Worm (Caenorhabditis elegans) whole organism, L4 larva: ENCODE measurements around the gene str-170.

Experiments used
- F44E2.7 ChIP-seq: fragments of 200-800 bp; sonication (Bioruptor generic); IDR thresholded peaks from 2 replicates; pipeline ENCODE4 v2.1.2; 2022; ENCODE audit warnings: missing genetic modification characterization, missing compliant biosample characterization
- nhr-237 ChIP-seq: sonication (generic microtip); optimal IDR thresholded peaks from 2 replicates; lab custom pipeline; 2017; ENCODE audit warnings: missing biosample characterization, missing genetic modification characterization
- pha-4 ChIP-seq, 2 experiments: fragments of 150-350 bp in 1 of 2; fragments of 200-800 bp in 1 of 2; sonication (Bioruptor generic) in 1 of 2; IDR thresholded peaks in 1 of 2; optimal IDR thresholded peaks in 1 of 2; 2 replicates each; pipeline versions ENCODE4 v1.3.6 to Lab custom; 2014 to 2022; ENCODE audit warnings: missing genetic modification characterization in 2 of 2, missing genetic modification reagents in 2 of 2, missing biosample characterization in 1 of 2, missing compliant biosample characterization in 1 of 2
- zag-1 ChIP-seq: fragments of 150-350 bp; optimal IDR thresholded peaks from 2 replicates; lab custom pipeline; 2014; ENCODE audit warnings: missing biosample characterization, missing genetic modification characterization

DNA sequence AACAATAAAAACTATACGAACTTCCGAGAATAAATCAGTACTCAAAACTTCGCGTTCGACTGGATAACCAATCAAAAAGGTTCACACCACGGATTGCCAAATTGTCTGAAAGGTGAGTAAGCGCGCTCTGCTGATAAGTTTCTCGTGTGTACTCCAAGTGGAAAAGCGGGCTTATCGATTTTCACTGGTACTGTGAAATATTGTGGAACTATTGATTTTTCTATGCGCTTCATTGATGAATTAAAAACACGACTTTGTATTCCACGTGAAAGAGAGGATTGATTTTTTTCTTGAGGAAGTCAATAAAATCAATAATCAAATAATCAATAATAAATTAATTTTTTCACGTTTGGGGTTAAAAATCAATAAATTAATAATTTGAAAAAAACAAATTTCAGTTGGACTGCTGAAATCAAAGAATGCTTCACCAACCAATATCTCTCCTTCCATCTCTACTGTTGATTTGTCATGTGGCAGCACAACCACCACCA lies 28.5 kb downstream of the str-170 start, which contains the start of gene T08B6.4:
- no peak for TF ChIP-seq nhr-237 (tag; lab: Kevin White, UChicago)
- no peak for TF ChIP-seq F44E2.7
- no peak for TF ChIP-seq pha-4 (GFP tag; IDR thresholded peaks at IDR 0.05; lab: Robert Waterston, UW)
- TF ChIP-seq pha-4 (tag; optimal IDR thresholded peaks at IDR 0.05; lab: Kevin White, UChicago), result no peak
- TF ChIP-seq zag-1, result no peak
